Worm (Caenorhabditis elegans) whole organism, midembryonic: Measurements from ENCODE around the gene C09B9.7.
"Not testable (repeated sequence)": the region's sequence is repeated elsewhere in the genome, so short reads cannot be mapped to it uniquely, and the experiment has no call there.

Experiments
- T22C8.4 ChIP-seq: fragments of 200-800 bp; sonication (Bioruptor generic); IDR thresholded peaks from 2 replicates; pipeline ENCODE4 v1.3.6; 2022; ENCODE audit warnings: missing genetic modification characterization, missing compliant biosample characterization
- cog-1 ChIP-seq: sonication (generic microtip); optimal IDR thresholded peaks from 2 replicates; lab custom pipeline; 2016; ENCODE audit warnings: missing genetic modification characterization, missing compliant biosample characterization
- flt-1 ChIP-seq: fragments of 200-800 bp; sonication (Bioruptor generic); IDR thresholded peaks from 2 replicates; pipeline ENCODE4 v1.3.6; 2022; ENCODE audit warnings: missing genetic modification characterization, missing compliant biosample characterization
- klf-2 ChIP-seq: fragments of 200-800 bp; sonication (Bioruptor generic); conservative IDR thresholded peaks from 2 replicates; pipeline ENCODE4 v1.3.6; 2022; ENCODE audit warnings: missing genetic modification reagents, missing genetic modification characterization, missing compliant biosample characterization
- med-1 ChIP-seq: sonication (generic microtip); optimal IDR thresholded peaks from 2 replicates; lab custom pipeline; 2017; ENCODE audit warnings: missing genetic modification characterization, mild to moderate bottlenecking, missing compliant biosample characterization, antibody characterized with exemption, missing genetic modification reagents; ENCODE audit not compliant: insufficient read depth
- ref-1 ChIP-seq: fragments of 200-800 bp; sonication (Bioruptor generic); conservative IDR thresholded peaks from 2 replicates; pipeline ENCODE4 v1.3.6; 2022; ENCODE audit warnings: missing genetic modification reagents, missing genetic modification characterization, missing compliant biosample characterization
- tab-1 ChIP-seq: fragments of 200-800 bp; sonication (Bioruptor generic); IDR thresholded peaks from 2 replicates; pipeline ENCODE4 v1.3.6; 2022; ENCODE audit warnings: missing genetic modification characterization, missing compliant biosample characterization
- ztf-23 ChIP-seq: fragments of 200-800 bp; sonication (Bioruptor generic); IDR thresholded peaks from 2 replicates; pipeline ENCODE4 v1.3.6; 2022; ENCODE audit warnings: missing genetic modification reagents, missing genetic modification characterization, missing compliant biosample characterization
- ztf-29 ChIP-seq: fragments of 200-800 bp; sonication (Bioruptor generic); IDR thresholded peaks from 2 replicates; pipeline ENCODE4 v1.3.6; 2022; ENCODE audit warnings: missing genetic modification reagents, missing genetic modification characterization, missing compliant biosample characterization

C09B9.7 gene

DNA sequence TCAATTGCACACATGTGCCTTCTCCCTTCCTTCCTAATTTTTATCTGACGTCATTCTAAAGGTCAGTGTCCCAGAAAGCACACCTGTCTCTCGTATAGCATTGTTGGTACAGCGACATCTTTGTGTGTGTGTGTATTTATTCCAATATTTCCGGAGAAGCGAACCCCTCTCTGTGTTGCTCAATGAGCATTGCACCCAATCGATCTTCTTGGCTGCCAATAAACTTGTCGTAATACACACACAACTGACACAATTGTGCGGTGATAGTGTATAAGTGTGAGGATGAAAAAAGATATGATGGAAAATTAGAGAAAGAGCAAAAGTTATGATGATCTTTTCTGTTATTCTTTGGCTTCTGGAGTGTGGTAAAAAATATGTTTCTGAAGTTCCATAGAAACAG lies 15.7 kb upstream of the C09B9.7 start:
- TF ChIP-seq T22C8.4 (GFP tag; lab: Robert Waterston, UW) (no peak), klf-2 (GFP tag; lab: Robert Waterston, UW) (no peak), cog-1 (no peak), ztf-29 (GFP tag; lab: Robert Waterston, UW) (no peak), ztf-23 (GFP tag; lab: Robert Waterston, UW) (no peak), tab-1 (GFP tag; lab: Robert Waterston, UW) (no peak), med-1 (no peak), ref-1 (GFP tag; lab: Robert Waterston, UW) (no peak), flt-1 (no peak)

DNA sequence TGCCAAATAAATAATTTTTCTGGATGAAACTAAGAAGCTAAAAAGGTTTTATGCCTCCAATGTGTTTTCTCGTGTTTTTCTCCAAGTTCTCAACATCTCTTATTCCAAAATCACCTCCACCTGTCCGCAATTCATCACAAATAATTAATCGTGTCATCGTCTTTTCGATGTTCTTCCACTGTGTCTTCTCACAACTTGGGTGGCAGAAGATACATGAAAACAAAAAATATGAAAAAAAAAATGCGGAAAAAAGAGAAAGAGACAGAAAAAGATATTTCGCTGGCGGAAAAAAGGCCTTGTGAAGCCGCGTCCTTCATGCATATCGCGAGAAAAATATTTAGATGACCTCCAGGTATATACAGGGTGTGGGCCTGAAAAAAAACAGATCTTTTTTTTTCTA lies 13.0 kb upstream of the C09B9.7 start:
- TF ChIP-seq cog-1 (no peak), ztf-23 (GFP tag; lab: Robert Waterston, UW) (no peak), med-1 (no peak), tab-1 (GFP tag; lab: Robert Waterston, UW) (no peak), klf-2 (GFP tag; lab: Robert Waterston, UW) (no peak), flt-1 (no peak), ref-1 (GFP tag; lab: Robert Waterston, UW) (no peak), T22C8.4 (GFP tag; lab: Robert Waterston, UW) (no peak), ztf-29 (GFP tag; lab: Robert Waterston, UW) (no peak)

DNA sequence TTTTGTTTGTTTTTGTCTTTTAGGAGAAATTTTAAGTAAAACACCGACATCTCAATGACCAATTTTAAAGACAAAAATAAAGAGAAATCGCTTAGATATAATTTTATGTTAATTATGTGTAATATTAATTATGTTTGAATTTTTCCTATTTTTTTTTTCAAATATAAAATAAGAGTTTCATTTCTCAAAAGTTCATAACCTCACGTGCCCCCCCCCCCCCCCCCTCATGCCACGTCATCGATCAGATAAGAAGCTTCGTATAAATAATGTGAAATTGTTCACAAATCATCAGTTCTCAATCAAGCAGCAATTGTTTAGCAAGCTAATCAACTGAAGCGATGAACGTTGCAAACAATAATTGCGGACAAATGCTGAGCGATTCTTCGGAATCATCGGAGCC lies 9.7 kb upstream of the C09B9.7 start, which contains the start of gene C02B10.6:
TSS of gene C02B10.6 (plus strand) at position 301 of the 400 bp plus-strand sequence.
- TF ChIP-seq ref-1 (GFP tag; lab: Robert Waterston, UW); tab-1 (GFP tag; lab: Robert Waterston, UW); cog-1: not testable (repeated sequence)

DNA sequence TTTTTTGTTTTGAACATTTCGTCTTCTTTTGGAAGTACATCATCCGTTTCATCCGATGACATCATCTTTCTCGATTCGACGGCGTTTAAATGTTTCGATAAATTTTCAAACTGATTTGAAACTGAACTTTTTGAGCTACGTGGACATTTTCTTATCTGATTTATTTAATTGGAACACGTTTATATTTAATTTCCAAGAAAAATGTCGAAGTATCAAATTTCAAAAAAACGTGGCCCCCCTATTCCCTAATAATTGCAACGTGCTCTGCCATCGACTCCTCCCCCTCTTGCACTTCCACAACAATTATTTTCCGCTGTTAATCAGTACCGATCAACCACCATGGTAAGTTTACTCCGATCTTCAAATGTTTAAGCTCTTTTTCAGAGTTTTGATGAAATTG lies 7.7 kb upstream of the C09B9.7 start, which contains the start of the genes R13H9.6 and rmd-6:
TSS of gene R13H9.6 (minus strand) at position 101 of the 400 bp plus-strand sequence.
TSS of gene rmd-6 (plus strand) at position 305 of the 400 bp plus-strand sequence.
- not testable (repeated sequence) for TF ChIP-seq flt-1; ref-1 (GFP tag; lab: Robert Waterston, UW); ztf-29 (GFP tag; lab: Robert Waterston, UW)

DNA sequence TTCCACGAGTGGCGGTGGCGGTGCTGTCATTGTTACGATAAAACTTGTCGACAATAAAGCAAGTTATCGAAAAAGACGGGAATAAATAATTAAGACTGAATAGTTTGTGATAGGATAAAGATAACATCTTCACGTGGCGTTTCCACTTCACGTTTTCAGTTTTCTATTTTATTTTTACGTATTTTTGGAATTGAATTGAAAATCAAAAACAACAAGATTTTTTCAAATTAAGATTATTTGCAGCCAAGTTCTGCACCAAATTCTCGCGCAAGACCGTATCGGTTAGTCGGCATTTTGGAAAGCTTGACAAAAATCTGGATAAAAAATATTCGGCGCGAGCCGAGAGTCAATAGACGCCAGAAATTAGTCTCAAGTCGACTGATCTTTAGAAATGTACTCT lies 6.0 kb upstream of the C09B9.7 start, which contains the start of gene ttbk-2.2:
TSS of gene ttbk-2.2 (minus strand) at position 101 of the 400 bp plus-strand sequence.
- TF ChIP-seq klf-2, tab-1, T22C8.4 (GFP tag; lab: Robert Waterston, UW): not testable (repeated sequence)

DNA sequence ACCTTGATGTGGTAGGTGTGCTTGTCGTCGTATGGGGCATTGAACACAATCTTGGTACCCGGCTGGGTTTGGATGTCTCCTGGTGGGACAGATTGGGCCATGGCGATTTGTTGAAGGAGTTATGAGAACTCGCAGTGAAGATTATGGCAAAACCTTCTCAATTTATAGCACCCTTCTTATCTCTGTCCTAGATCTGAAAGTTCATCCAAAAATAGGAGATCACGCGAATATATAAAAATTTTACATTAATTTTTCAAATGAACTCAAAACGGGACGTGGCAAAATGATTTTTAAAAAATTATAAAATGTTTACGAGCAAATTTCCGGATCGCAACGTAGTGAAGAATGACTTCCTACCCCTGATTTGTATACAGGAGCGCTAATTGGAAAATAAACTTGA lies 4.1 kb upstream of the C09B9.7 start, which contains the start of gene msp-53:
TSS of gene msp-53 (minus strand) at position 101 of the 400 bp plus-strand sequence.
- TF ChIP-seq klf-2, ref-1, tab-1 (GFP tag; lab: Robert Waterston, UW): not testable (repeated sequence)

DNA sequence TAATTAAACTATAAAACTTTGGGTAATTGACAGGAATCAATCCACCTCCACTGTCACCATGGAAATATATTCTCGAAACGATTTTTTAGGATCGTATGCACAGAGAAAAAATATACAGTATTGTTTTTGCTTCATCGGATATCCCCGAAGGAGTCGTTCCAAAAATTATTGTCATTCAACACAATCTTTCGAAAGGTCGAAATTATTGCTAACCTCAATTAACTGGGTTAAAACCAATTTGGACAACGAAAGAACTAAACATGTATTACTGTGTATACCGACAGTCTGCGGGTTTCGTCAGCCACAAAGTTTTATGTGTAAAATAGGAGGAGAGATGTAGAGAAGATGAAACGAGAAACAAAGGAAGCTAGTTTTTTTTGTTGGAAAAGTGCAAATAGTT lies 2.4 kb upstream of the C09B9.7 start:
- TF ChIP-seq T22C8.4 (GFP tag; lab: Robert Waterston, UW) (no peak), ztf-29 (GFP tag; lab: Robert Waterston, UW) (no peak), klf-2 (GFP tag; lab: Robert Waterston, UW) (no peak), med-1 (no peak), tab-1 (GFP tag; lab: Robert Waterston, UW) (no peak), ztf-23 (GFP tag; lab: Robert Waterston, UW) (no peak), ref-1 (GFP tag; lab: Robert Waterston, UW) (no peak)

DNA sequence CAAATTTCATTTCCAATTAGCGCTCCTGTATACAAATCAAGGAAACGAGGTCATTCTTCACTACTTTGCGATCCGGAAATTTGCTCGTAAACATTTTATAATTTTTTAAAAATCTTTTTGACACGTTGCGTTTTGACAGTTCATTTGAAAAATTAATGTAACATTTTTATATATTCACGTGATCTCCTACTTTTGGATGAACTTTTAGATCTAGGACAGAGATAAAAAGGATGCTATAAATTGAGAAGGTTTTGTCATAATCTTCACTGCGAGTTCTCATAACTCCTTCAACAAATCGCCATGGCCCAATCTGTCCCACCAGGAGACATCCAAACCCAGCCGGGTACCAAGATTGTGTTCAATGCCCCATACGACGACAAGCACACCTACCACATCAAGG lies 1.4 kb upstream of the C09B9.7 start, which contains the start of gene msp-57:
TSS of gene msp-57 (plus strand) at position 301 of the 400 bp plus-strand sequence.
- not testable (repeated sequence) for TF ChIP-seq flt-1; ztf-29 (GFP tag; lab: Robert Waterston, UW); T22C8.4 (GFP tag; lab: Robert Waterston, UW)

DNA sequence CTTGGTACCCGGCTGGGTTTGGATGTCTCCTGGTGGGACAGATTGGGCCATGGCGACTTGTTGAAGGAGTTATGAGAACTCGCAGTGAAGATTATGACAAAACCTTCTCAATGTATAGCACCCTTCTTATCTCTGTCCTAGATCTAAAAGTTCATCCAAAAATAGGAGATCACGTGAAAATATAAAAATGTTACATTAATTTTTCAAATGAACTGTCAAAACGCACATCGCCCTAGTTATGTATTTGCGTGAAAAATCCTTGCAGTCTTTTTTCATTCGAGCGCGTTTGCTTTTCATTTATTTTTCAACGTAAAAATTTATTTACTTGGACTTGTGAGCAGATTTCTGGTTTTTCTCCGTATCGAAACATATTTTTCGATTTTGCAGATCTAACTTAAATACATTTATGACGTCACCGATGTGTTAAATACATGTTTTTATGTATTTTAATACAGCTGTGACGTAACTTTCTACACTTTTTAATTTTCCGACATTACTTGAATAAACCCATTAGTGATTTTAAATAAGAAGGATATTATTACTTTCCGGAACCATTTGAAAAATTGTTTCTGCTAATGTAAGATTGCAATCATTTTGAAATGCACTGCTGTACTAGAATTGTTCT lies 4.8 kb downstream of the C09B9.7 start, which contains the start of gene msp-55:
TSS of gene msp-55 (minus strand) at position 51 of the 625 bp plus-strand sequence.
- TF ChIP-seq tab-1 (GFP tag; lab: Robert Waterston, UW) (no peak), med-1 (no peak), ztf-29 (GFP tag; lab: Robert Waterston, UW) (no peak), cog-1 (no peak), flt-1 (no peak), ref-1 (GFP tag; lab: Robert Waterston, UW) (no peak), T22C8.4 (GFP tag; lab: Robert Waterston, UW) (no peak), klf-2 (GFP tag; lab: Robert Waterston, UW) (no peak), ztf-23 (GFP tag; lab: Robert Waterston, UW) (no peak)

DNA sequence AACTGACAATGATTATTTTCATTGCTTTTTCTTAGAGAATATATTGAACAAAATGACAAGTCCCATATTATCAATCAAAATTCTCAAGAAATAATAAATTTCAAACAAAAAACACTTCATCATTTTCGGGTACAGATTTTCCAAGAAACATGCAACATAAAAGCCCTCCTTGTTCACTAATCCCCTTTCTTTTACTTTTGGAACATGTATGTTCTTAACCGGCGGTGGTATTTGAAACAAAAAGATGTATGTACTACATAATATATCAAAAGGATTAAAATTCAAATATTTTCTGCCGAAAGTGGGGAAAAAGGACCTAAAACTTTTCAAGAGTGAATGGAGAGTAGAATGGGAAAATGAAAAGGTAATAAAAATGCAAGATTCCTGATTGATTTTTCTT lies 6.6 kb downstream of the C09B9.7 start:
- TF ChIP-seq tab-1 (GFP tag; lab: Robert Waterston, UW) (no peak), klf-2 (GFP tag; lab: Robert Waterston, UW) (no peak), T22C8.4 (GFP tag; lab: Robert Waterston, UW) (no peak), ztf-23 (GFP tag; lab: Robert Waterston, UW) (no peak), ztf-29 (GFP tag; lab: Robert Waterston, UW) (no peak), flt-1 (no peak), ref-1 (GFP tag; lab: Robert Waterston, UW) (no peak), med-1 (no peak), cog-1 (no peak)
